Fruit fly (Drosophila melanogaster) whole organism, prepupa: Measurements from ENCODE around the gene CG10317.

ENCODE experiments used
- CG10669 ChIP-seq: fragments of 200-800 bp; sonication (Bioruptor generic); optimal IDR thresholded peaks from 3 replicates; lab custom pipeline; 2018; ENCODE audit warnings: missing biosample characterization, mild to moderate bottlenecking, missing genetic modification characterization, moderate library complexity
- CG11294 ChIP-seq: fragments of 200-800 bp; sonication (Bioruptor generic); IDR thresholded peaks from 2 replicates; pipeline ENCODE4 v1.3.6; 2022; ENCODE audit warnings: missing biosample characterization, missing genetic modification characterization
- CG15336 ChIP-seq: fragments of 200-800 bp; sonication (Bioruptor generic); IDR thresholded peaks from 2 replicates; pipeline ENCODE4 v1.3.6; 2022; ENCODE audit warnings: missing biosample characterization, missing genetic modification characterization
- CG16779 ChIP-seq: fragments of 200-800 bp; sonication (Bioruptor generic); optimal IDR thresholded peaks from 3 replicates; lab custom pipeline; 2017; ENCODE audit warnings: missing biosample characterization, mild to moderate bottlenecking, missing genetic modification characterization
- CG3032 ChIP-seq: fragments of 200-800 bp; optimal IDR thresholded peaks from 2 replicates; lab custom pipeline; 2019; ENCODE audit warnings: missing biosample characterization, mild to moderate bottlenecking, missing genetic modification characterization, moderate library complexity
- CG31627 ChIP-seq: fragments of 200-800 bp; sonication (Bioruptor generic); optimal IDR thresholded peaks from 3 replicates; lab custom pipeline; 2016; ENCODE audit warnings: missing biosample characterization, missing genetic modification characterization
- CG3919 ChIP-seq: fragments of 200-800 bp; sonication (Bioruptor generic); optimal IDR thresholded peaks from 3 replicates; lab custom pipeline; 2016; ENCODE audit warnings: missing biosample characterization, missing genetic modification characterization
- CG6163 ChIP-seq: fragments of 200-800 bp; sonication (Bioruptor generic); IDR thresholded peaks from 3 replicates; pipeline ENCODE4 v1.3.6; 2022; ENCODE audit warnings: missing biosample characterization, missing genetic modification characterization
- CG6276 ChIP-seq: fragments of 200-800 bp; sonication (Bioruptor generic); optimal IDR thresholded peaks from 2 replicates; lab custom pipeline; 2017; ENCODE audit warnings: missing biosample characterization, mild to moderate bottlenecking, missing genetic modification characterization
- CG6792 ChIP-seq: fragments of 200-800 bp; sonication (Bioruptor generic); optimal IDR thresholded peaks from 3 replicates; lab custom pipeline; 2016; ENCODE audit warnings: missing biosample characterization, missing genetic modification characterization
- CG6808 ChIP-seq: fragments of 200-800 bp; sonication (Bioruptor generic); optimal IDR thresholded peaks from 3 replicates; lab custom pipeline; 2017; ENCODE audit warnings: missing biosample characterization, missing genetic modification characterization, mild to moderate bottlenecking, moderate library complexity, missing genetic modification reagents
- CG8119 ChIP-seq: fragments of 200-800 bp; sonication (Bioruptor generic); IDR thresholded peaks from 3 replicates; pipeline ENCODE4 v1.3.6; 2022; ENCODE audit warnings: missing biosample characterization, missing genetic modification characterization
- CG8319 ChIP-seq: fragments of 200-800 bp; sonication (Bioruptor generic); optimal IDR thresholded peaks from 3 replicates; lab custom pipeline; 2016; ENCODE audit warnings: missing biosample characterization, missing genetic modification characterization
- CG9139 ChIP-seq: fragments of 200-800 bp; sonication (Bioruptor generic); optimal IDR thresholded peaks from 3 replicates; lab custom pipeline; 2017; ENCODE audit warnings: missing biosample characterization, mild to moderate bottlenecking, missing genetic modification characterization
- Eip78C ChIP-seq: fragments of 200-800 bp; sonication (Bioruptor generic); peaks from one replicate; lab custom pipeline; 2016; ENCODE audit warnings: missing biosample characterization, missing genetic modification characterization
- Eip93F ChIP-seq: fragments of 200-800 bp; sonication (Bioruptor generic); optimal IDR thresholded peaks from 2 replicates; lab custom pipeline; 2016; ENCODE audit warnings: missing biosample characterization, mild to moderate bottlenecking, missing genetic modification characterization
- Ets96B ChIP-seq: fragments of 200-800 bp; optimal IDR thresholded peaks from 2 replicates; lab custom pipeline; 2019; ENCODE audit warnings: missing biosample characterization, mild to moderate bottlenecking, missing genetic modification characterization, moderate library complexity
- Gug ChIP-seq: fragments of 200-800 bp; sonication (Bioruptor generic); IDR thresholded peaks from 2 replicates; pipeline ENCODE4 v1.3.6; 2022; ENCODE audit warnings: missing biosample characterization, missing genetic modification characterization
- Hr38 ChIP-seq: sonication (Bioruptor generic); optimal IDR thresholded peaks from 2 replicates; lab custom pipeline; 2016; ENCODE audit warnings: missing biosample characterization, missing genetic modification characterization
- Hr4 ChIP-seq: fragments of 200-800 bp; sonication (Bioruptor generic); optimal IDR thresholded peaks from 3 replicates; lab custom pipeline; 2016; ENCODE audit warnings: missing biosample characterization, missing genetic modification characterization
- OdsH ChIP-seq: fragments of 200-800 bp; sonication (Bioruptor generic); optimal IDR thresholded peaks from 3 replicates; lab custom pipeline; 2016; ENCODE audit warnings: missing biosample characterization, missing genetic modification characterization
- Smox ChIP-seq: fragments of 200-800 bp; sonication (Bioruptor generic); optimal IDR thresholded peaks from 3 replicates; lab custom pipeline; 2016; ENCODE audit warnings: missing biosample characterization, missing genetic modification characterization
- Sox14 ChIP-seq: fragments of 200-800 bp; sonication (Bioruptor generic); optimal IDR thresholded peaks from 3 replicates; lab custom pipeline; 2016; ENCODE audit warnings: missing biosample characterization, missing genetic modification characterization
- Sox15 ChIP-seq: fragments of 200-800 bp; sonication (Bioruptor generic); optimal IDR thresholded peaks from 3 replicates; lab custom pipeline; 2016; ENCODE audit warnings: missing biosample characterization, missing genetic modification characterization
- dsx ChIP-seq: fragments of 200-800 bp; optimal IDR thresholded peaks from 3 replicates; lab custom pipeline; 2019; ENCODE audit warnings: missing biosample characterization, mild to moderate bottlenecking, missing genetic modification characterization, moderate library complexity; ENCODE audit not compliant: poor library complexity, severe bottlenecking
- eg ChIP-seq: fragments of 200-800 bp; sonication (Bioruptor generic); IDR thresholded peaks from 3 replicates; pipeline ENCODE4 v1.3.6; 2022; ENCODE audit warnings: missing biosample characterization, missing genetic modification characterization
- fkh ChIP-seq: fragments of 200-800 bp; sonication (Bioruptor generic); optimal IDR thresholded peaks from 3 replicates; lab custom pipeline; 2017; ENCODE audit warnings: missing biosample characterization, mild to moderate bottlenecking, missing genetic modification characterization, moderate library complexity
- salr ChIP-seq, 2 experiments: fragments of 200-800 bp; sonication (Bioruptor generic); optimal IDR thresholded peaks; 3 replicates each; lab custom pipeline; 2016 to 2018; ENCODE audit warnings: missing biosample characterization in 2 of 2, missing genetic modification characterization in 2 of 2, mild to moderate bottlenecking in 1 of 2
- spab ChIP-seq: fragments of 200-800 bp; sonication (Bioruptor generic); optimal IDR thresholded peaks from 2 replicates; lab custom pipeline; 2017; ENCODE audit warnings: missing biosample characterization, mild to moderate bottlenecking, missing genetic modification characterization, missing genetic modification reagents
- ss ChIP-seq, 2 experiments: fragments of 200-800 bp; sonication (Bioruptor generic); optimal IDR thresholded peaks; 2 replicates in 1 of 2; 3 replicates in 1 of 2; lab custom pipeline; 2017 to 2018; ENCODE audit warnings: mild to moderate bottlenecking in 2 of 2, missing biosample characterization in 2 of 2, missing genetic modification characterization in 2 of 2, moderate library complexity in 1 of 2

The CG10317 gene

DNA sequence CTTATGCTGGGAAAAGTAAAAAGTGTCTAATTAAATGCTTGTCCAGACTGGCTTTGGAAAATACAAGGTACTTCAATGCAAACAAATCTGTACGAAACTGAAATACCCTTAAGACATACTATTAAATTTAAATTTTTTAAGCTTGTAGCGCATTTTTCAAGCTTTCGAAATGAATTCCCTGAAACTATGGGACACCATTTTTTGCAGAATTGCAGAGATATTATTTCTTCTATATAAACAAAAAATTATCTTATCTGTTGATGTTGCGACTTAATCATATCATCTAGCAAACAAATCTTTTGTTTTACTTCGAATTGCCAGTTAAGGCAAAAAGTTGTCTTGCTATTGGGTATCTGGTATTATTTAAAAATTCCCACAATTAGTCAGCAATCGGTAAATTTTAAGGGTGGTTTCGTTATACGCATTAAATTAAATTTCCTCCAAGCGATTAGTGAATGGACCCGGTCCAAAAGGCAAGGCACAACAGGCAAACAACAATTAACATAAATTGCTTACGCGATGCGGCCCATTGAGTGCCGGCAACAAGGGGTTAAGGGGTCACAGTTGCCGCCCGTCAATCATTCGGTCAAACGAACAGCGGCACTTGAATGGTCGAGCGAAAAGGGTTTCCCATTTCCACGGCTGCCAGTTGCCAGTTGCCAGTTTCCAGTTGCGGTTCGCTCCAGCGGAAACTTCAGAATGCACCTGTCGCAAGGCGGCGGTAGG lies 33.8 kb downstream of the CG10317 start (continued):
- TF ChIP-seq CG3032 (no peak), Smox (GFP tag; lab: Kevin White, UChicago) (peak; percentile 57), Sox15 (GFP tag; lab: Kevin White, UChicago) (no peak), Hr38 (no peak), CG11294 (GFP tag; lab: Robert Waterston, UW) (no peak), Hr4 (GFP tag; lab: Kevin White, UChicago) (peak; percentile 83), salr (GFP tag; optimal IDR thresholded peaks at IDR 0.05; lab: Kevin White, UChicago) (peak in 1 of 2 experiments; percentile 60), CG6276 (GFP tag; lab: Kevin White, UChicago) (peak; percentile 71), CG6163 (no peak), OdsH (GFP tag; lab: Kevin White, UChicago) (peak; percentile 64), CG16779 (tag; lab: Kevin White, UChicago) (no peak), fkh (GFP tag; lab: Kevin White, UChicago) (peak; percentile 22), Ets96B (tag; lab: Kevin White, UChicago) (no peak), CG8119 (peak; percentile 55; the same call in 2 of the 3 replicates), CG8319 (no peak), CG15336 (GFP tag; lab: Robert Waterston, UW) (peak; percentile 51; the same call in 1 of the 2 replicates), CG31627 (GFP tag; lab: Kevin White, UChicago) (peak; percentile 46), Sox14 (GFP tag; lab: Kevin White, UChicago) (peak; percentile 38)

DNA sequence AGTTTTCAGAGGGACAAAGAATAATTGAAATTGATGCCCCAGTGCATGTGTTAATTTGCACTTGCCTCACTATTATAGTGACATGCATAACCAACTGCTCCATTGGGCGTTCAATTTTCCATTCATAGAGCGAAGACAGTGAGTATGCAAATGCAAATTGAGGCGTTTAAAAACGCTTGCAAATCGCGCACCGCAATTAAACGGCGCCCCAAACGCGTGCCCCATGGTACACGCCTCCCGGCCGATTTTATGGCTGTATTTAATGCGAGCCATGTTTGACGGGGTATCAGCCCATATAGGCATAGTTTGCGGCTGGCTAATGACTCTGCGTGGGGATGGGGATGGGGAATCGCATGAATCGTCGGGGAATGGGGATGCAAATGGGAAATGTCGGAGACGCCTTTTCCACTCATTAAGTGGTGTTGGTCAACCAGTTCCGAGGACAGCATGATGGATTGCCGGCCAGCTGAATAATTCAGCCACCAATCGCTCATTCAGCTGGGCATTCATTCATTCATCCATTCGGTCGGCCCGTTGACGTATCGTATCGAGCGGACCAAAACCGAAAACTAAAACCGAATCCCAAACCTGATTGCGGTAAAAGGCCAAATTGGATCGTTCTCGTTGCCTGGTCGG lies 34.8 kb downstream of the CG10317 start:
- TF ChIP-seq Eip78C, result peak; percentile 22
- no peak for TF ChIP-seq CG3919 (GFP tag; lab: Kevin White, UChicago)
- peak; percentile 43 for TF ChIP-seq CG6276 (GFP tag; lab: Kevin White, UChicago)
- peak in 1 of 2 experiments; percentile 28 for TF ChIP-seq ss (GFP tag; optimal IDR thresholded peaks at IDR 0.05; lab: Kevin White, UChicago)
- 0 out of 3 replicates have a peak, but pooled peaks have one; percentile 10 for TF ChIP-seq CG6163
- peak; percentile 10; the same call in 1 of the 2 replicates for TF ChIP-seq Gug (GFP tag; lab: Robert Waterston, UW)
- TF ChIP-seq eg (GFP tag; lab: Robert Waterston, UW), result 0 out of 3 replicates have a peak, but pooled peaks have one; percentile 20
- no peak for TF ChIP-seq Sox14 (GFP tag; lab: Kevin White, UChicago)

- TF ChIP-seq CG8119 (no peak), Eip78C (peak; percentile 10)
- TF ChIP-seq, all 60 proteins: peak for 1
These were observed 35.5 kb downstream of the CG10317 start for dm6 chr3R:16334797-16335196.

DNA sequence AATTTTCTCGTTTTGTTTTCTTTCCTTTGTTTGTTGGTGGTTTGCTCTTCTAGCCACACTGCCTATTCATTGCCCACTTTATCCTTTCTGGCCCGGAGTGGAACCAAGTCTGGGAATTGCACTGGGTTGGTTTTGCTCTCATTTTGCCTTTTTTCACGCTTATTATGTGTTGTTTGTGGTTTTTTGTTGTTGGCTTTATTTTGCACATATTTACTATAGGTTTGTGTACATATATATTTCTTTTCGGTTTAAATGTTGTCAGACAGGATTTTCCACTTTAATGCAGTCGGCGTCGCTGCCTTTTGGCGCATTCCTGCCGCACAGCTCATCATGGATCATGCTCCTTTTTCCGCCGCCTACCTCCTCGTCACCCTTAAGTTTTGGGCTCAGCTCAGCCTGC lies 36.0 kb downstream of the CG10317 start:
- no peak for TF ChIP-seq Eip93F (GFP tag; lab: Kevin White, UChicago)
- no peak for TF ChIP-seq fkh (GFP tag; lab: Kevin White, UChicago)
- peak; percentile 37 for TF ChIP-seq dsx (GFP tag; lab: Kevin White, UChicago)
- peak; percentile 17 for TF ChIP-seq CG10669 (GFP tag; lab: Kevin White, UChicago)
- peak; percentile 42 for TF ChIP-seq Ets96B (tag; lab: Kevin White, UChicago)
- TF ChIP-seq Hr4 (GFP tag; lab: Kevin White, UChicago), result no peak
- peak; percentile 24 for TF ChIP-seq spab (GFP tag; lab: Kevin White, UChicago)
- peak; percentile 49 for TF ChIP-seq CG6808 (GFP tag; lab: Kevin White, UChicago)
- TF ChIP-seq Eip78C, result peak; percentile 61
- peak; percentile 74 for TF ChIP-seq CG9139
- TF ChIP-seq ss (GFP tag; optimal IDR thresholded peaks at IDR 0.05; lab: Kevin White, UChicago), result peak; percentile 89 to 94
- no peak for TF ChIP-seq CG6792
